Worm (Caenorhabditis elegans): ENCODE data around the gene nlp-49.

ce11 chrX:5932923-5933322 lies 28.5 kb downstream of the nlp-49 start:
- TF ChIP-seq klf-2 (GFP tag; conservative IDR thresholded peaks at IDR 0.05) (no peak), T22C8.4 (GFP tag; IDR thresholded peaks at IDR 0.05) (no peak), flt-1 (GFP tag; IDR thresholded peaks at IDR 0.05) (no peak), med-1 (GFP tag; optimal IDR thresholded peaks at IDR 0.05; ENCODE audit: insufficient read depth) (no peak), tab-1 (GFP tag; IDR thresholded peaks at IDR 0.05) (no peak), ztf-23 (GFP tag; IDR thresholded peaks at IDR 0.05) (no peak), ztf-29 (GFP tag; IDR thresholded peaks at IDR 0.05) (no peak), cog-1 (tag; optimal IDR thresholded peaks at IDR 0.05) (no peak)
